Worm (Caenorhabditis elegans): Measurements from ENCODE around the gene sfxn-1.2.

sfxn-1.2 gene

ce11 chrII:11157660-11158059, 28.2 kb upstream of the sfxn-1.2 start (continued):
- TF ChIP-seq attf-5 (GFP tag; optimal IDR thresholded peaks at IDR 0.05) (peak; percentile 51), nhr-80 (tag; optimal IDR thresholded peaks at IDR 0.05) (peak; percentile 39), gei-17 (GFP tag; optimal IDR thresholded peaks at IDR 0.05) (no peak), unc-62 (GFP tag; optimal IDR thresholded peaks at IDR 0.05) (no peak), let-526 (GFP tag; IDR thresholded peaks at IDR 0.05) (0 out of 2 replicates have a peak, but pooled peaks have one; percentile 11), attf-3 (GFP tag; conservative IDR thresholded peaks at IDR 0.05) (0 out of 2 replicates have a peak, but pooled peaks have one; percentile 22), rpc-1 (optimal IDR thresholded peaks at IDR 0.05) (peak; percentile 74), rpc-1 (tag; optimal IDR thresholded peaks at IDR 0.05) (peak; percentile 88), ztf-25 (GFP tag; IDR thresholded peaks at IDR 0.05) (peak; percentile 89; the same call in 1 of the 2 replicates), hrde-1 (tag; optimal IDR thresholded peaks at IDR 0.05; ENCODE audit: borderline replicate concordance) (peak; percentile 58), mcd-1 (GFP tag; IDR thresholded peaks at IDR 0.05) (peak; percentile 69), ztf-18 (tag; optimal IDR thresholded peaks at IDR 0.05) (peak; percentile 63), athp-1 (tag; optimal IDR thresholded peaks at IDR 0.05) (peak; percentile 45), ztf-22 (GFP tag; optimal IDR thresholded peaks at IDR 0.05) (no peak), ceh-100 (GFP tag; IDR thresholded peaks at IDR 0.05) (peak; percentile 40), xnd-1 (tag; optimal IDR thresholded peaks at IDR 0.05) (no peak), hmg-20 (GFP tag; IDR thresholded peaks at IDR 0.05) (no peak), ceh-91 (GFP tag; IDR thresholded peaks at IDR 0.05) (no peak), Y56A3A.18 (GFP tag; IDR thresholded peaks at IDR 0.05) (no peak), somi-1 (GFP tag; optimal IDR thresholded peaks at IDR 0.05) (no peak), lin-40 (tag; optimal IDR thresholded peaks at IDR 0.05) (peak; percentile 33), Y79H2A.3 (GFP tag; conservative IDR thresholded peaks at IDR 0.05) (no peak), snpc-1.1 (tag; optimal IDR thresholded peaks at IDR 0.05; ENCODE audit: insufficient read depth) (peak; percentile 19), F57A8.1 (GFP tag; optimal IDR thresholded peaks at IDR 0.05) (no peak), B0336.3 (GFP tag; IDR thresholded peaks at IDR 0.05) (peak; percentile 37; the same call in 1 of the 2 replicates), nhr-27 (tag; optimal IDR thresholded peaks at IDR 0.05) (no peak), C17E4.6 (GFP tag; IDR thresholded peaks at IDR 0.05) (peak; percentile 51; the same call in 1 of the 2 replicates), rcor-1 (GFP tag; IDR thresholded peaks at IDR 0.05) (peak; percentile 56; the same call in 1 of the 2 replicates), cebp-2 (GFP tag; IDR thresholded peaks at IDR 0.05) (no peak), D2030.7 (GFP tag; IDR thresholded peaks at IDR 0.05) (peak; percentile 59; the same call in 1 of the 2 replicates), atf-7 (tag; optimal IDR thresholded peaks at IDR 0.05) (no peak)

DNA sequence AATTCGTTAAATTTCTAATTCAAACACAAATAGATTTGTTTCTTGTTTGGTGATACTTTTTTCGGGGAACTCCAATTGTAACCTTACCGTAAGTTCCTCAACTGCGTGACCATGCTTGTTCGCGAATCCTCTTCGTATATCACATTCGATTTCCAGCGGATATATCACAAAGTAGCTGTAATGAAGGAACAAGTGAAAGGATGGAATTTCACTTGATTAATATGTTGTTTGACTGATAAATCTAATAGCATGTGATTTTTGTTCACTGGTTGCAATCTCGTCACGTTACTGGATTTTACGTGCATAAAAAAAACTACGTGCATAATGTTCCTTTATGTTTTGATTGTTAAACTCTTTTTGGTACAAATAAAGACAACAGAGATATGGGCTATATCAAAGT, 24.2 kb upstream of the sfxn-1.2 start:
- no peak for TF ChIP-seq bed-2 (GFP tag; IDR thresholded peaks at IDR 0.05)
- no peak for TF ChIP-seq mxl-1 (tag; optimal IDR thresholded peaks at IDR 0.05)
- no peak for TF ChIP-seq zim-3 (tag; optimal IDR thresholded peaks at IDR 0.05)
- TF ChIP-seq hmg-20 (GFP tag; IDR thresholded peaks at IDR 0.05): no peak
- no peak for TF ChIP-seq egl-18 (GFP tag; IDR thresholded peaks at IDR 0.05)
- TF ChIP-seq cebp-1 (GFP tag; IDR thresholded peaks at IDR 0.05): no peak
- TF ChIP-seq cebp-1 (tag; optimal IDR thresholded peaks at IDR 0.05): no peak
- TF ChIP-seq somi-1 (GFP tag; optimal IDR thresholded peaks at IDR 0.05): no peak
- no peak for TF ChIP-seq ztf-28 (GFP tag; IDR thresholded peaks at IDR 0.05)
- no peak for TF ChIP-seq lir-1 (GFP tag; conservative IDR thresholded peaks at IDR 0.05)
- no peak for TF ChIP-seq Y79H2A.3 (GFP tag; conservative IDR thresholded peaks at IDR 0.05)
- no peak for TF ChIP-seq dpff-1 (tag; optimal IDR thresholded peaks at IDR 0.05)
- no peak for TF ChIP-seq atf-7 (tag; optimal IDR thresholded peaks at IDR 0.05)
- no peak for TF ChIP-seq F22D6.2 (tag; optimal IDR thresholded peaks at IDR 0.05)
- TF ChIP-seq T26A5.8 (tag; optimal IDR thresholded peaks at IDR 0.05): no peak
- no peak for TF ChIP-seq hsf-1 (GFP tag; IDR thresholded peaks at IDR 0.05)
- TF ChIP-seq ama-1 (optimal IDR thresholded peaks at IDR 0.05): no peak
- TF ChIP-seq ama-1 (GFP tag; optimal IDR thresholded peaks at IDR 0.05): no peak
- TF ChIP-seq ceh-27 (GFP tag; optimal IDR thresholded peaks at IDR 0.05): no peak
- TF ChIP-seq C17E4.6 (GFP tag; IDR thresholded peaks at IDR 0.05): no peak

Measured in whole organism, young adult.